Worm (Caenorhabditis elegans): ENCODE data around the gene cutl-3.

The cutl-3 gene

ce11 chrX:14999101-14999500 lies at the start of gene cutl-3:
Gene cutl-3, minus strand, starts transcription at chrX:14999201.
- no peak for TF ChIP-seq rbr-2 (tag; optimal IDR thresholded peaks at IDR 0.05)
- no peak for TF ChIP-seq ceh-32 (tag; optimal IDR thresholded peaks at IDR 0.05; ENCODE audit: poor library complexity)
- no peak for TF ChIP-seq snpc-4 (tag; optimal IDR thresholded peaks at IDR 0.05)
- no peak for TF ChIP-seq saeg-2 (GFP tag; IDR thresholded peaks at IDR 0.05)
- TF ChIP-seq mdt-29 (GFP tag; IDR thresholded peaks at IDR 0.05) = no peak
- no peak for TF ChIP-seq skn-1 (tag; optimal IDR thresholded peaks at IDR 0.05)
- TF ChIP-seq fos-1 (tag; optimal IDR thresholded peaks at IDR 0.05) = no peak
- TF ChIP-seq aha-1 (tag) = no peak
- no peak for TF ChIP-seq hlh-11 (tag; optimal IDR thresholded peaks at IDR 0.05)
- no peak for TF ChIP-seq hif-1 (tag; optimal IDR thresholded peaks at IDR 0.05)
- TF ChIP-seq ztf-11 (tag; optimal IDR thresholded peaks at IDR 0.05) = no peak
- no peak for TF ChIP-seq T26A8.4 (GFP tag; IDR thresholded peaks at IDR 0.05)
- TF ChIP-seq ceh-44 (GFP tag; IDR thresholded peaks at IDR 0.05) = no peak
- no peak for TF ChIP-seq ces-1 (GFP tag; optimal IDR thresholded peaks at IDR 0.05)
- no peak for TF ChIP-seq unc-130 (GFP tag; optimal IDR thresholded peaks at IDR 0.05)

DNA sequence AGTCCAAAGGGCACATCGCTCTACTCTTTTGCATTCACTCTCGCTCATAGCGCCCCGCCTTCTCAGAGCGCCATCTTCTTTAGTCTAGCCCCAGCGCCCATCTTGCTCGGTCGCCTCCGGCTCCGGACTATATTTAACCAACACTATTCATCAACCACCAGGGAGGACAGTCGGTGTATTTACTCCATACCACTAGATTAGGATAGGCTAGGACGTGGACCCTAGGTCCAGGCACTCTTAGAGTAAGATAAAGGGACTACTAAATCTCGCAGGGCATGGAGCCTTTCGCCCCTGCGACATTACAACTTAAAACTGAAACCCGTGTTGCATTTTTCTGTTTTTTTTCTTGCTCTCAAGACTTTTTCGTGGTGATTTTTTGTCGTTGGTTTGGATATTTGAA lies 48.5 kb upstream of the cutl-3 start:
- TF ChIP-seq unc-62 (GFP tag; optimal IDR thresholded peaks at IDR 0.05 in 1 of 2) (peak in 1 of 2 experiments; percentile 57), unc-62 (tag; optimal IDR thresholded peaks at IDR 0.05) (no peak), nhr-28 (tag; optimal IDR thresholded peaks at IDR 0.05) (no peak), aha-1 (tag) (peak; percentile 98)

DNA sequence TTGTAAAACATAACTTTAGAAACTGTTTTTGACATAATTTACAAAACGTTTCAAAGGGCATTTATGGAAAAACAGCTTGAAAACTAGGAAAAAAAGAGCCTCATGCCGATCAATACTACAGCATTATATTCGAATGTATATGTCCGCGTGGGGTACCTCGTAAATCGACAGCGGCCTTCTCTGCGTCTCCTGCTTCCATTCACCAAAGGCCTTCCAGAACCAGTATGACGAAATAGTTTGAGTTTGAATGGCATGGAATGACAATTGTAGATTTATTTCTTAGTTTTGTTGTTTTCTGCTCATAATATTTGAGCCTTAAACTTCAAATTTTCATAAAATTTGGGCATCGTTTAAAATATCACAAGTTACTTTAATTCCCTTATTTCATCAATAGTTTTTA lies 46.4 kb upstream of the cutl-3 start:
- TF ChIP-seq Y48G9A.11 (GFP tag; IDR thresholded peaks at IDR 0.05) (no peak), R02D3.7 (tag; optimal IDR thresholded peaks at IDR 0.05) (peak; percentile 50), daf-8 (GFP tag; IDR thresholded peaks at IDR 0.05) (no peak), tra-1 (GFP tag; IDR thresholded peaks at IDR 0.05) (no peak), mxl-2 (GFP tag; conservative IDR thresholded peaks at IDR 0.05) (no peak), hlh-30 (tag; optimal IDR thresholded peaks at IDR 0.05; ENCODE audit: insufficient read depth) (peak; percentile 42), mes-2 (tag; optimal IDR thresholded peaks at IDR 0.05; ENCODE audit: poor library complexity, severe bottlenecking) (peak; percentile 13), ces-1 (GFP tag; optimal IDR thresholded peaks at IDR 0.05) (no peak)

DNA sequence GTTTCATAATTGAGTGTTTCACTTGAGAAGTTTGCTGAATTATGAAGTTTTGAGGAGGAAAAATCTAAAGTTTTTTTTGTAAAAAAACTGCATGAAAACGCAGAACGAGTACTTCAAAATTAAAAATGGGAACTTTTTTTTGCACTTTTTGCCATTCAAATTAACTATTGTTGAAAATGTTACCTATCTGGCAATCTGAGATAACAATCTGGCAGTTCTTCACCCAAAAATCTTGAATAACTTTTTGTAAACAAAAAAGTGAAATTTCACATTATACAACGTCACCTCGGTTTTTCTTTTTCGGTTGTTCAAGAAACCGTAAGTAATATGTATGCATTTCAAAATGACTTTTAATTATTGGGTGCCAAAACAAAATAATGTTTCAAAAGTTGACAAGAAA lies 43.5 kb upstream of the cutl-3 start:
- no peak for TF ChIP-seq mdt-29 (GFP tag; IDR thresholded peaks at IDR 0.05)
- no peak for TF ChIP-seq ceh-28 (tag; optimal IDR thresholded peaks at IDR 0.05)
- TF ChIP-seq rbr-2 (tag; optimal IDR thresholded peaks at IDR 0.05) = no peak
- no peak for TF ChIP-seq daf-12 (tag; optimal IDR thresholded peaks at IDR 0.05)
- no peak for TF ChIP-seq ZK546.5 (tag; optimal IDR thresholded peaks at IDR 0.05)
- no peak for TF ChIP-seq F26F4.8 (GFP tag; conservative IDR thresholded peaks at IDR 0.05)
- TF ChIP-seq nhr-111 (GFP tag; optimal IDR thresholded peaks at IDR 0.05) = no peak
- TF ChIP-seq Y5F2A.4 (GFP tag; optimal IDR thresholded peaks at IDR 0.05) = no peak
- no peak for TF ChIP-seq pha-4 (GFP tag; IDR thresholded peaks at IDR 0.05)
- TF ChIP-seq pha-4 (tag; optimal IDR thresholded peaks at IDR 0.05) = no peak
- no peak for TF ChIP-seq mep-1 (tag; optimal IDR thresholded peaks at IDR 0.05)
- no peak for TF ChIP-seq egl-27 (tag; optimal IDR thresholded peaks at IDR 0.05)
- TF ChIP-seq pqm-1 (tag; optimal IDR thresholded peaks at IDR 0.05) = no peak
- no peak for TF ChIP-seq lin-38 (GFP tag; IDR thresholded peaks at IDR 0.05)

DNA sequence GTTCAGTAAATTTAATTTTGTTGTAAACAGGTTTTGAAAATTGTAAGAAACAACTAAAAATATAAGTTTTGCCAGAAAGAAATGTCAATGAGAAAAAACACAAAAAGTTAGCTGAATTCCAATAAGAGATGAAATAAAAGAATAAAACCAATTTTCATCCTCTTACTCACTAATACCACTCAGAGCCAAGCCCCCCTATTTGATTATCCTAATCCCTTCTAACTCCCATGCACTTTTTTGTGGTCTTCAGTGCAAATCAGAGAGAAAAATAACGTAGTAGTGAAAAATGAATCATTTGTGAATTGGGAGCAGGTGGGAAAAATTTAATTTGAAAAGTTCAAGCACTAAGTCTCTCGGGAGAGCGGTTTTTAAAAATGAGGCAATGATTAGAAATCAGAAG lies 42.3 kb upstream of the cutl-3 start:
- TF ChIP-seq ces-1 (GFP tag; optimal IDR thresholded peaks at IDR 0.05) (peak; percentile 37), set-16 (GFP tag; IDR thresholded peaks at IDR 0.05) (no peak)

Measured in whole organism, L4 larva.